Fruit fly (Drosophila melanogaster) whole organism, embryonic: ENCODE measurements around the gene AP-1mu.

Experiments
- Adf1 ChIP-seq: fragments of 200-800 bp; sonication (Bioruptor generic); IDR thresholded peaks from 2 replicates; pipeline ENCODE4 v1.3.6; 2022; ENCODE audit warnings: missing biosample characterization, missing genetic modification characterization
- Aef1 ChIP-seq: fragments of 200-800 bp; sonication (Bioruptor generic); IDR thresholded peaks from 3 replicates; pipeline ENCODE4 v1.3.6; 2022; ENCODE audit warnings: missing biosample characterization, missing genetic modification characterization
- CG10209 ChIP-seq: fragments of 200-800 bp; sonication (Bioruptor generic); optimal IDR thresholded peaks from 3 replicates; lab custom pipeline; 2017; ENCODE audit warnings: missing biosample characterization, mild to moderate bottlenecking, missing genetic modification characterization, missing genetic modification reagents
- CG10274 ChIP-seq: fragments of 200-800 bp; sonication (Bioruptor generic); optimal IDR thresholded peaks from 3 replicates; lab custom pipeline; 2017; ENCODE audit warnings: missing biosample characterization, mild to moderate bottlenecking, missing genetic modification characterization
- CG12219 ChIP-seq: fragments of 200-800 bp; sonication (Bioruptor generic); optimal IDR thresholded peaks from 3 replicates; lab custom pipeline; 2018; ENCODE audit warnings: missing biosample characterization, mild to moderate bottlenecking, missing genetic modification characterization
- CG14441 ChIP-seq: fragments of 200-800 bp; sonication (Bioruptor generic); IDR thresholded peaks from 2 replicates; pipeline ENCODE4 v1.3.6; 2022; ENCODE audit warnings: missing biosample characterization, missing genetic modification characterization
- CG15073 ChIP-seq: fragments of 200-800 bp; sonication (Bioruptor generic); optimal IDR thresholded peaks from 2 replicates; lab custom pipeline; 2016; ENCODE audit warnings: missing biosample characterization, missing genetic modification characterization
- CG17361 ChIP-seq: fragments of 200-800 bp; sonication (Bioruptor generic); IDR thresholded peaks from 3 replicates; pipeline ENCODE4 v1.3.6; 2022; ENCODE audit warnings: missing biosample characterization, missing genetic modification characterization
- CG1792 ChIP-seq: fragments of 200-800 bp; sonication (Bioruptor generic); optimal IDR thresholded peaks from 2 replicates; lab custom pipeline; 2016; ENCODE audit warnings: missing biosample characterization, missing genetic modification characterization
- CG18262 ChIP-seq: fragments of 200-800 bp; optimal IDR thresholded peaks from 3 replicates; lab custom pipeline; 2019; ENCODE audit warnings: missing biosample characterization, mild to moderate bottlenecking, missing genetic modification characterization, moderate library complexity
- CG2129 ChIP-seq: fragments of 200-800 bp; sonication (Bioruptor generic); IDR thresholded peaks from 2 replicates; pipeline ENCODE4 v1.3.6; 2022; ENCODE audit warnings: missing biosample characterization, missing genetic modification characterization; ENCODE audit not compliant: partially characterized antibody
- CG2889 ChIP-seq: fragments of 200-800 bp; sonication (Bioruptor generic); IDR thresholded peaks from 3 replicates; pipeline ENCODE4 v1.3.6; 2022; ENCODE audit warnings: missing biosample characterization, missing genetic modification characterization
- CG3281 ChIP-seq: fragments of 200-800 bp; sonication (Bioruptor generic); optimal IDR thresholded peaks from 3 replicates; lab custom pipeline; 2017; ENCODE audit warnings: missing biosample characterization, mild to moderate bottlenecking, missing genetic modification characterization
- CG4282 ChIP-seq: fragments of 200-800 bp; sonication (Bioruptor generic); optimal IDR thresholded peaks from 2 replicates; lab custom pipeline; 2016; ENCODE audit warnings: missing biosample characterization, missing genetic modification characterization
- CG4360 ChIP-seq: fragments of 200-800 bp; sonication (Bioruptor generic); IDR thresholded peaks from 2 replicates; pipeline ENCODE4 v1.3.6; 2022; ENCODE audit warnings: missing biosample characterization, missing genetic modification characterization
- CG5953 ChIP-seq: fragments of 200-800 bp; sonication (Bioruptor generic); IDR thresholded peaks from 2 replicates; pipeline ENCODE4 v1.3.6; 2022; ENCODE audit warnings: missing biosample characterization, missing genetic modification characterization
- CG6689 ChIP-seq: fragments of 200-800 bp; sonication (Bioruptor generic); IDR thresholded peaks from 2 replicates; pipeline ENCODE4 v1.3.6; 2022; ENCODE audit warnings: missing biosample characterization, missing genetic modification characterization
- CG8089 ChIP-seq: fragments of 200-800 bp; sonication (Bioruptor generic); optimal IDR thresholded peaks from 3 replicates; lab custom pipeline; 2016; ENCODE audit warnings: missing biosample characterization, missing genetic modification characterization
- CG8359 ChIP-seq: fragments of 200-800 bp; sonication (Bioruptor generic); optimal IDR thresholded peaks from 2 replicates; lab custom pipeline; 2017; ENCODE audit warnings: missing biosample characterization, mild to moderate bottlenecking, missing genetic modification characterization, borderline replicate concordance
- CG8765 ChIP-seq: fragments of 200-800 bp; sonication (Bioruptor generic); IDR thresholded peaks from 2 replicates; pipeline ENCODE4 v1.3.6; 2022; ENCODE audit warnings: missing biosample characterization, missing genetic modification characterization
- CrebB ChIP-seq: fragments of 200-800 bp; sonication (Bioruptor generic); optimal IDR thresholded peaks from 3 replicates; lab custom pipeline; 2018; ENCODE audit warnings: missing biosample characterization, mild to moderate bottlenecking, missing genetic modification characterization
- D ChIP-seq, 2 experiments: fragments of 200-800 bp in 1 of 2; fragments of >200 bp in 1 of 2; sonication (Bioruptor generic) in 1 of 2; optimal IDR thresholded peaks; 2 replicates in 1 of 2; 3 replicates in 1 of 2; lab custom pipeline; 2017; ENCODE audit warnings: mild to moderate bottlenecking in 1 of 2, missing biosample characterization in 1 of 2, missing genetic modification characterization in 1 of 2, missing genetic modification reagents in 1 of 2
- D19A ChIP-seq: fragments of 200-800 bp; optimal IDR thresholded peaks from 3 replicates; lab custom pipeline; 2019; ENCODE audit warnings: missing biosample characterization, mild to moderate bottlenecking, missing genetic modification characterization, moderate library complexity
- Dref ChIP-seq: fragments of 200-800 bp; sonication (Bioruptor generic); IDR thresholded peaks from 2 replicates; pipeline ENCODE4 v1.3.6; 2022; ENCODE audit warnings: missing biosample characterization, missing genetic modification characterization
- HLH4C ChIP-seq: fragments of 200-800 bp; sonication (Bioruptor generic); IDR thresholded peaks from 3 replicates; pipeline ENCODE4 v1.3.6; 2022; ENCODE audit warnings: missing biosample characterization, missing genetic modification characterization; ENCODE audit not compliant: partially characterized antibody
- Jarid2 ChIP-seq: fragments of 200-800 bp; sonication (Bioruptor generic); optimal IDR thresholded peaks from 3 replicates; lab custom pipeline; 2017; ENCODE audit warnings: mild to moderate bottlenecking, missing biosample characterization, missing genetic modification reagents, missing genetic modification characterization
- Mes4 ChIP-seq: fragments of 200-800 bp; sonication (Bioruptor generic); optimal IDR thresholded peaks from 2 replicates; lab custom pipeline; 2016; ENCODE audit warnings: missing biosample characterization, missing genetic modification characterization
- Myb ChIP-seq: fragments of 200-800 bp; sonication (Bioruptor generic); optimal IDR thresholded peaks from 2 replicates; lab custom pipeline; 2016; ENCODE audit warnings: missing biosample characterization, missing genetic modification characterization
- Nf-YC ChIP-seq: fragments of 200-800 bp; optimal IDR thresholded peaks from 3 replicates; lab custom pipeline; 2019; ENCODE audit warnings: missing biosample characterization, mild to moderate bottlenecking, missing genetic modification characterization, moderate library complexity
- PHDP ChIP-seq: fragments of 200-800 bp; sonication (Bioruptor generic); optimal IDR thresholded peaks from 3 replicates; lab custom pipeline; 2018; ENCODE audit warnings: missing biosample characterization, mild to moderate bottlenecking, missing genetic modification characterization, moderate library complexity
- Six4 ChIP-seq: fragments of 200-800 bp; sonication (Bioruptor generic); optimal IDR thresholded peaks from 2 replicates; lab custom pipeline; 2016; ENCODE audit warnings: missing biosample characterization, missing genetic modification characterization
- Sox102F ChIP-seq: fragments of 200-800 bp; sonication (Bioruptor generic); optimal IDR thresholded peaks from 2 replicates; lab custom pipeline; 2018; ENCODE audit warnings: missing biosample characterization, mild to moderate bottlenecking, missing genetic modification characterization, moderate library complexity
- Sry-β ChIP-seq: fragments of 200-800 bp; sonication (Bioruptor generic); optimal IDR thresholded peaks from 2 replicates; lab custom pipeline; 2018; ENCODE audit warnings: missing biosample characterization, mild to moderate bottlenecking, missing genetic modification characterization, moderate library complexity
- Stat92E ChIP-seq, 3 experiments: fragments of >200 bp in 2 of 3; fragments of 200-800 bp in 1 of 3; sonication (Bioruptor generic) in 1 of 3; optimal IDR thresholded peaks; 2 replicates each; lab custom pipeline; 2017 to 2019; ENCODE audit warnings: missing biosample characterization in 3 of 3, missing genetic modification characterization in 3 of 3, mild to moderate bottlenecking in 1 of 3, moderate library complexity in 1 of 3
- Taf1 ChIP-seq: fragments of 200-800 bp; sonication (Bioruptor generic); IDR thresholded peaks from 2 replicates; pipeline ENCODE4 v1.3.6; 2022; ENCODE audit warnings: missing biosample characterization, missing genetic modification characterization
- ap ChIP-seq: fragments of 200-800 bp; sonication (Bioruptor generic); IDR thresholded peaks from 2 replicates; pipeline ENCODE4 v1.3.6; 2022; ENCODE audit warnings: missing biosample characterization, missing genetic modification characterization
- az2 ChIP-seq: fragments of 200-800 bp; sonication (Bioruptor generic); optimal IDR thresholded peaks from 3 replicates; lab custom pipeline; 2016; ENCODE audit warnings: missing biosample characterization, missing genetic modification characterization
- chn ChIP-seq: fragments of 200-800 bp; sonication (Bioruptor generic); optimal IDR thresholded peaks from 2 replicates; lab custom pipeline; 2016; ENCODE audit warnings: missing biosample characterization, missing genetic modification characterization
- crol ChIP-seq: fragments of 200-800 bp; sonication (Bioruptor generic); IDR thresholded peaks from 2 replicates; pipeline ENCODE4 v1.3.6; 2022; ENCODE audit warnings: missing biosample characterization, missing genetic modification characterization
- crp ChIP-seq, 2 experiments: fragments of 200-800 bp; sonication (Bioruptor generic); optimal IDR thresholded peaks; 2 replicates in 1 of 2; 3 replicates in 1 of 2; lab custom pipeline; 2017; ENCODE audit warnings: missing biosample characterization in 2 of 2, missing genetic modification characterization in 2 of 2, mild to moderate bottlenecking in 1 of 2, moderate library complexity in 1 of 2
- emc ChIP-seq: fragments of 200-800 bp; sonication (Bioruptor generic); optimal IDR thresholded peaks from 2 replicates; lab custom pipeline; 2016; ENCODE audit warnings: missing biosample characterization, missing genetic modification characterization
- insv ChIP-seq, 2 experiments: fragments of 200-800 bp; sonication (Bioruptor generic); optimal IDR thresholded peaks; 3 replicates each; lab custom pipeline; 2016 to 2018; ENCODE audit warnings: missing biosample characterization in 2 of 2, missing genetic modification characterization in 2 of 2
- jigr1 ChIP-seq: fragments of 200-800 bp; sonication (Bioruptor generic); IDR thresholded peaks from 3 replicates; pipeline ENCODE4 v1.3.6; 2022; ENCODE audit warnings: missing biosample characterization, missing genetic modification characterization
- p53 ChIP-seq: fragments of 200-800 bp; sonication (Bioruptor generic); optimal IDR thresholded peaks from 2 replicates; lab custom pipeline; 2016; ENCODE audit warnings: missing biosample characterization, missing genetic modification characterization
- pfk ChIP-seq: fragments of 200-800 bp; sonication (Bioruptor generic); optimal IDR thresholded peaks from 2 replicates; lab custom pipeline; 2018; ENCODE audit warnings: missing biosample characterization, mild to moderate bottlenecking, missing genetic modification characterization, moderate library complexity
- row ChIP-seq: fragments of 200-800 bp; sonication (Bioruptor generic); IDR thresholded peaks from 3 replicates; pipeline ENCODE4 v1.3.6; 2022; ENCODE audit warnings: missing biosample characterization, missing genetic modification characterization
- run ChIP-seq: fragments of 200-800 bp; sonication (Bioruptor generic); optimal IDR thresholded peaks from 3 replicates; lab custom pipeline; 2018; ENCODE audit warnings: missing biosample characterization, mild to moderate bottlenecking, missing genetic modification characterization
- schlank ChIP-seq: fragments of 200-800 bp; sonication (Bioruptor generic); optimal IDR thresholded peaks from 2 replicates; lab custom pipeline; 2018; ENCODE audit warnings: missing biosample characterization, mild to moderate bottlenecking, missing genetic modification characterization
- slbo ChIP-seq: fragments of 200-800 bp; sonication (Bioruptor generic); IDR thresholded peaks from 2 replicates; pipeline ENCODE4 v1.3.6; 2022; ENCODE audit warnings: missing biosample characterization, missing genetic modification characterization
- toy ChIP-seq: fragments of 200-800 bp; sonication (Bioruptor generic); IDR thresholded peaks from 2 replicates; pipeline ENCODE4 v1.3.6; 2022; ENCODE audit warnings: missing biosample characterization, missing genetic modification characterization

The AP-1mu gene

dm6 chr3R:9534125-9534496, 25.2 kb downstream of the AP-1mu start (continued):
- TF ChIP-seq CG2129 (GFP tag; lab: Robert Waterston, UW) (no peak), emc (GFP tag; lab: Kevin White, UChicago) (peak; percentile 86), insv (GFP tag; optimal IDR thresholded peaks at IDR 0.05; lab: Kevin White, UChicago) (no peak), p53 (GFP tag; lab: Kevin White, UChicago) (peak; percentile 31), CG1792 (peak; percentile 92), CG8765 (GFP tag; lab: Robert Waterston, UW) (peak; percentile 49; the same call in 1 of the 2 replicates), CrebB (tag; lab: Kevin White, UChicago) (peak; percentile 89), CG8089 (GFP tag; lab: Kevin White, UChicago) (peak; percentile 88), Sry-β (GFP tag; lab: Kevin White, UChicago) (peak; percentile 59), CG4282 (GFP tag; lab: Kevin White, UChicago) (peak; percentile 51), Jarid2 (GFP tag; lab: Kevin White, UChicago) (no peak), Mes4 (GFP tag; lab: Kevin White, UChicago) (peak; percentile 91), CG10274 (GFP tag; lab: Kevin White, UChicago) (peak; percentile 61), Six4 (GFP tag; lab: Kevin White, UChicago) (peak; percentile 91), row (GFP tag; lab: Robert Waterston, UW) (peak; percentile 88), Sox102F (GFP tag; lab: Kevin White, UChicago) (peak; percentile 99), slbo (GFP tag; lab: Robert Waterston, UW) (peak; percentile 93), PHDP (tag; lab: Kevin White, UChicago) (peak; percentile 96), ap (GFP tag; lab: Robert Waterston, UW) (peak; percentile 90), HLH4C (GFP tag; lab: Robert Waterston, UW) (no peak), D (optimal IDR thresholded peaks at IDR 0.05; lab: Kevin White, UChicago) (no peak), D (GFP tag; optimal IDR thresholded peaks at IDR 0.05; lab: Kevin White, UChicago) (peak; percentile 94), Taf1 (GFP tag; lab: Robert Waterston, UW) (peak; percentile 63; the same call in 1 of the 2 replicates), Myb (peak; percentile 75), CG8359 (GFP tag; lab: Kevin White, UChicago) (peak; percentile 83), CG18262 (tag; lab: Kevin White, UChicago) (peak; percentile 95), CG12219 (GFP tag; lab: Kevin White, UChicago) (peak; percentile 91), Dref (no peak), CG6689 (GFP tag; lab: Robert Waterston, UW) (peak; percentile 91), CG2889 (GFP tag; lab: Robert Waterston, UW) (peak; percentile 84), Adf1 (no peak), toy (peak; percentile 75), pfk (GFP tag; lab: Kevin White, UChicago) (no peak), jigr1 (GFP tag; lab: Robert Waterston, UW) (peak; percentile 81), chn (GFP tag; lab: Kevin White, UChicago) (peak; percentile 88), CG14441 (peak; percentile 91), CG15073 (peak; percentile 76), Nf-YC (tag; lab: Kevin White, UChicago) (peak; percentile 59), CG4360 (GFP tag; lab: Robert Waterston, UW) (no peak), Stat92E (GFP tag; optimal IDR thresholded peaks at IDR 0.05; lab: Kevin White, UChicago) (peak in 1 of 3 experiments; percentile 52), Aef1 (GFP tag; lab: Robert Waterston, UW) (peak; percentile 83), run (tag; lab: Kevin White, UChicago) (peak; percentile 94), D19A (peak; percentile 91), schlank (tag; lab: Kevin White, UChicago) (peak; percentile 67), CG17361 (peak; percentile 97), crol (peak; percentile 42; the same call in 1 of the 2 replicates), CG3281 (GFP tag; lab: Kevin White, UChicago) (peak; percentile 87), crp (GFP tag; optimal IDR thresholded peaks at IDR 0.05; lab: Kevin White, UChicago) (peak in 1 of 2 experiments; percentile 46), CG5953 (GFP tag; lab: Robert Waterston, UW) (peak; percentile 90), az2 (peak; percentile 96), CG10209 (GFP tag; lab: Kevin White, UChicago) (peak; percentile 87)
